Worm (Caenorhabditis elegans) whole organism, midembryonic: ENCODE data around the gene hecw-1.
"Not testable (repeated sequence)": the region's sequence is repeated elsewhere in the genome, so short reads cannot be mapped to it uniquely, and the experiment has no call there.

Experiments used
- T22C8.4 ChIP-seq: fragments of 200-800 bp; sonication (Bioruptor generic); IDR thresholded peaks from 2 replicates; pipeline ENCODE4 v1.3.6; 2022; ENCODE audit warnings: missing genetic modification characterization, missing compliant biosample characterization
- cog-1 ChIP-seq: sonication (generic microtip); optimal IDR thresholded peaks from 2 replicates; lab custom pipeline; 2016; ENCODE audit warnings: missing genetic modification characterization, missing compliant biosample characterization
- flt-1 ChIP-seq: fragments of 200-800 bp; sonication (Bioruptor generic); IDR thresholded peaks from 2 replicates; pipeline ENCODE4 v1.3.6; 2022; ENCODE audit warnings: missing genetic modification characterization, missing compliant biosample characterization
- klf-2 ChIP-seq: fragments of 200-800 bp; sonication (Bioruptor generic); conservative IDR thresholded peaks from 2 replicates; pipeline ENCODE4 v1.3.6; 2022; ENCODE audit warnings: missing genetic modification reagents, missing genetic modification characterization, missing compliant biosample characterization
- med-1 ChIP-seq: sonication (generic microtip); optimal IDR thresholded peaks from 2 replicates; lab custom pipeline; 2017; ENCODE audit warnings: missing genetic modification characterization, mild to moderate bottlenecking, missing compliant biosample characterization, antibody characterized with exemption, missing genetic modification reagents; ENCODE audit not compliant: insufficient read depth
- ref-1 ChIP-seq: fragments of 200-800 bp; sonication (Bioruptor generic); conservative IDR thresholded peaks from 2 replicates; pipeline ENCODE4 v1.3.6; 2022; ENCODE audit warnings: missing genetic modification reagents, missing genetic modification characterization, missing compliant biosample characterization
- tab-1 ChIP-seq: fragments of 200-800 bp; sonication (Bioruptor generic); IDR thresholded peaks from 2 replicates; pipeline ENCODE4 v1.3.6; 2022; ENCODE audit warnings: missing genetic modification characterization, missing compliant biosample characterization
- ztf-23 ChIP-seq: fragments of 200-800 bp; sonication (Bioruptor generic); IDR thresholded peaks from 2 replicates; pipeline ENCODE4 v1.3.6; 2022; ENCODE audit warnings: missing genetic modification reagents, missing genetic modification characterization, missing compliant biosample characterization
- ztf-29 ChIP-seq: fragments of 200-800 bp; sonication (Bioruptor generic); IDR thresholded peaks from 2 replicates; pipeline ENCODE4 v1.3.6; 2022; ENCODE audit warnings: missing genetic modification reagents, missing genetic modification characterization, missing compliant biosample characterization

The hecw-1 gene

DNA sequence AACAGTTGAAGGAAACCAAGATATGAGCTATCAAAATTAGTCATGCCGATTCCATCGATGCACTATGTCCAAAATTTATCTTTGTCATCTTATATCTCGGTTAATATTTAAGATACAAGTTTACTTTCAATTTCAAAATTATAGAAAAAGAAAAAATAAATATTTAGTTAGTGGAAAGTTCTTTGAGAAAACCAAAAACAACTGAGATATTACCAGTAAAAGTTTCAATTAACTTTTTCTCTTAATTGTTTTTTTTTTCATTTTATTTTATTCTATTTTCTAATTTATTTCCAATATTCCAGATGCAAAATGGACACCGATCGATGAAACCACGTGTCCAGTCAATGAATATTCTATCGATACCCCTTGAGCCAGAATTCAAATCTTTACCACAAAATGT is 45.2 kb downstream of the hecw-1 start, which contains the start of gene gei-1:
Gene gei-1 (plus strand): TSS at position 301 of the 400 bp plus-strand sequence.
- TF ChIP-seq T22C8.4 (GFP tag; lab: Robert Waterston, UW): no peak
- TF ChIP-seq klf-2 (GFP tag; lab: Robert Waterston, UW): no peak
- no peak for TF ChIP-seq ztf-29 (GFP tag; lab: Robert Waterston, UW)
- TF ChIP-seq tab-1 (GFP tag; lab: Robert Waterston, UW): no peak
- no peak for TF ChIP-seq cog-1
- TF ChIP-seq ztf-23 (GFP tag; lab: Robert Waterston, UW): no peak
- no peak for TF ChIP-seq ref-1
- no peak for TF ChIP-seq med-1 (GFP tag; lab: Kevin White, UChicago)
- no peak for TF ChIP-seq flt-1 (GFP tag; lab: Robert Waterston, UW)

DNA sequence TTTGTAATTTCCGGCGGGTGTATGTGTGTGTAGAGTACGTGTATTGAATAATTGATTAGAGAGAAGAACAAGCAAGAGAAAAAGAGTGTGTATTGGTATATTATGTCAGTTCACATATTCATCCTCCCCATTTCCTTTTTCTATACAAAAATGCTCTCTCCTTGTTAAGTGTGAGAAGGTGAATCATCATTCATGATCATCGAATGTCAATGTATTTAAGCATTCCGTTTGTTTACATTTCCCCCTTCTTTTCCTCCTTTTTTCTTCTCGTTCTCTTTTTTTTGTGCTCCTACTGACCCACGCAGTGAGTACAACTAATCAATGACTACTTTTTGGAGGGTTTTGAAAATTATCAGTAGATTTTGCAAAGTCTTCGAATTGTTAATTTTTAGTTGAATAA is 46.3 kb downstream of the hecw-1 start:
- TF ChIP-seq med-1 (GFP tag; lab: Kevin White, UChicago) (no peak), ref-1 (no peak), T22C8.4 (GFP tag; lab: Robert Waterston, UW) (no peak), ztf-23 (GFP tag; lab: Robert Waterston, UW) (no peak), tab-1 (GFP tag; lab: Robert Waterston, UW) (no peak), klf-2 (GFP tag; lab: Robert Waterston, UW) (no peak), ztf-29 (GFP tag; lab: Robert Waterston, UW) (no peak), flt-1 (GFP tag; lab: Robert Waterston, UW) (no peak), cog-1 (no peak)

DNA sequence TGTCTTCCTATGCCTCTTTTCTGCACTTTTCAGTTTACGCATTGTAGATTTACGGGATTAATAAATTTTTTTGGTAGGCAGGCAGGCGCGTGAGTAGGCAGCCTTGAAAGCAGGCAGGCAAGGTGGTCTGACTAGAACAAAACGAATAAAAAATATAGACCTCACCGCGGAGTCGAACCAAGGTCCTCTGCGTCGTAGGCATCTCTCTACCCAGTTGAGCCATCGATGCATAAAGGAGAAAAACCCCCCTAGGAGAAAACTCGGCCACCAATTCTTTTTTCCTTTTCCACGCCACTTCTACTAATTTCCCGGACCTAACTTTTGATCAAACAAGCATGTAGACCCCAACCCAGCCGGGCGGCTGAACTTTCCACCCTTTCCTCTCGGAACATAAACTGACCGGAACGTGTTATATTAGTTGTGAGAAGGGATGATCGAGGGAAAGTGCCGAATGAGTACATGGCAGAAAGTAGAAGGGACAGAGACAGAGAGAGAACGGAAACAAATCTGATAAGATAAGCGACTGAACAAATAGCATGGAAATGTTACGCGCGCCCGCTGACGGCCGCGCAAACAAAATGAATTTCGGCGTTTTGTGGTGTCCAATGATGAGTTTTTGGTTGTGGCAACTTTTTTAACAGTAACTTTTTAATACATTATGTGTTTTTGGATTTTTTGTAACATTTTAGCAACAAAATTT is 50.3 kb downstream of the hecw-1 start:
- TF ChIP-seq med-1 (GFP tag; lab: Kevin White, UChicago): no peak

DNA sequence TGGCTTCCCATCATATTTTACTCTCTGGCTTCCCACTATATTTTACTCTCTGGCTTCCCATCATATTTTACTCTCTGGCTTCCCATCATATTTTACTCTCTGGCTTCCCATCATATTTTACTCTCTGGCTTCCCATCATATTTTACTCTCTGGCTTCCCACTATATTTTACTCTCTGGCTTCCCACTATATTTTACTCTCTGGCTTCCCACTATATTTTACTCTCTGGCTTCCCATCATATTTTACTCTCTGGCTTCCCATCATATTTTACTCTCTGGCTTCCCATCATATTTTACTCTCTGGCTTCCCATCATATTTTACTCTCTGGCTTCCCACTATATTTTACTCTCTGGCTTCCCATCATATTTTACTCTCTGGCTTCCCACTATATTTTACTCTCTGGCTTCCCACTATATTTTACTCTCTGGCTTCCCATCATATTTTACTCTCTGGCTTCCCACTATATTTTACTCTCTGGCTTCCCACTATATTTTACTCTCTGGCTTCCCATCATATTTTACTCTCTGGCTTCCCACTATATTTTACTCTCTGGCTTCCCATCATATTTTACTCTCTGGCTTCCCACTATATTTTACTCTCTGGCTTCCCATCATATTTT is 54.7 kb downstream of the hecw-1 start:
- TF ChIP-seq ztf-29 (GFP tag; lab: Robert Waterston, UW) (peak; percentile 97), flt-1 (GFP tag; lab: Robert Waterston, UW) (peak; percentile 94), ref-1 (peak; percentile 93), T22C8.4 (GFP tag; lab: Robert Waterston, UW) (peak; percentile 87), klf-2 (GFP tag; lab: Robert Waterston, UW) (peak; percentile 98), ztf-23 (GFP tag; lab: Robert Waterston, UW) (peak; percentile 95), tab-1 (GFP tag; lab: Robert Waterston, UW) (peak; percentile 89)

ce11 chrIII:3332736-3333135 is 57.0 kb downstream of the hecw-1 start, which contains the start of gene Y53G8AR.1:
Gene Y53G8AR.1 (plus strand): TSS chrIII:3333036.
- TF ChIP-seq ztf-29, T22C8.4, tab-1 (GFP tag; lab: Robert Waterston, UW): not testable (repeated sequence)

ce11 chrIII:3331767-3332166 is 58.0 kb downstream of the hecw-1 start:
- no peak for TF ChIP-seq T22C8.4 (GFP tag; lab: Robert Waterston, UW)
- TF ChIP-seq ref-1: no peak
- no peak for TF ChIP-seq ztf-23 (GFP tag; lab: Robert Waterston, UW)
- TF ChIP-seq tab-1 (GFP tag; lab: Robert Waterston, UW): no peak
- TF ChIP-seq flt-1 (GFP tag; lab: Robert Waterston, UW): no peak
- TF ChIP-seq cog-1: no peak
- TF ChIP-seq med-1 (GFP tag; lab: Kevin White, UChicago): no peak
- TF ChIP-seq ztf-29 (GFP tag; lab: Robert Waterston, UW): no peak
- TF ChIP-seq klf-2 (GFP tag; lab: Robert Waterston, UW): no peak

- no peak for TF ChIP-seq T22C8.4 (GFP tag; lab: Robert Waterston, UW)
Measured at ce11 chrIII:3329467-3329866, 60.3 kb downstream of the hecw-1 start.
